Fruit fly (Drosophila melanogaster) whole organism, wandering third instar larva: ENCODE measurements around the gene CG13005.

ENCODE experiments used
- Abd-B ChIP-seq: fragments of >200 bp; optimal IDR thresholded peaks from 2 replicates; lab custom pipeline; 2017; ENCODE audit warnings: missing biosample characterization, missing genetic modification characterization
- CG32264 ChIP-seq: fragments of 200-800 bp; sonication (Bioruptor generic); optimal IDR thresholded peaks from 2 replicates; lab custom pipeline; 2016; ENCODE audit warnings: missing biosample characterization, missing genetic modification characterization
- CG9705 ChIP-seq: fragments of 200-800 bp; sonication (Bioruptor generic); optimal IDR thresholded peaks from 2 replicates; lab custom pipeline; 2018; ENCODE audit warnings: missing biosample characterization, mild to moderate bottlenecking, missing genetic modification characterization
- Dfd ChIP-seq: fragments of >200 bp; optimal IDR thresholded peaks from 2 replicates; lab custom pipeline; 2017; ENCODE audit warnings: missing biosample characterization, missing genetic modification characterization
- Dif ChIP-seq: fragments of 200-275, 200-300 bp; sonication (Bioruptor generic); optimal IDR thresholded peaks from 2 replicates; lab custom pipeline; 2018; ENCODE audit warnings: missing biosample characterization, missing genetic modification characterization; ENCODE audit not compliant: partially characterized antibody
- GATAd ChIP-seq: sonication (Bioruptor generic); optimal IDR thresholded peaks from 2 replicates; lab custom pipeline; 2016; ENCODE audit warnings: missing biosample characterization, missing genetic modification characterization
- HLH106 ChIP-seq: fragments of 200-800 bp; optimal IDR thresholded peaks from 3 replicates; lab custom pipeline; 2019; ENCODE audit warnings: missing biosample characterization, mild to moderate bottlenecking, missing genetic modification characterization, moderate library complexity
- Hnf4 ChIP-seq: fragments of 200-800 bp; sonication (Bioruptor generic); optimal IDR thresholded peaks from 2 replicates; lab custom pipeline; 2016; ENCODE audit warnings: missing biosample characterization, mild to moderate bottlenecking, missing genetic modification characterization
- Hr78 ChIP-seq: fragments of >200 bp; optimal IDR thresholded peaks from 2 replicates; lab custom pipeline; 2017; ENCODE audit warnings: missing biosample characterization, missing genetic modification characterization
- Hr83 ChIP-seq: fragments of 200-300 bp; sonication (Bioruptor generic); optimal IDR thresholded peaks from 2 replicates; lab custom pipeline; 2016; ENCODE audit warnings: missing biosample characterization, mild to moderate bottlenecking, missing genetic modification characterization, moderate library complexity; ENCODE audit not compliant: poor library complexity, severe bottlenecking
- Jra ChIP-seq: sonication (Bioruptor generic); optimal IDR thresholded peaks from 2 replicates; lab custom pipeline; 2016; ENCODE audit warnings: missing biosample characterization, missing genetic modification characterization
- Myc ChIP-seq: fragments of >200 bp; optimal IDR thresholded peaks from 2 replicates; lab custom pipeline; 2017
- N ChIP-seq: fragments of >200 bp; optimal IDR thresholded peaks from 2 replicates; lab custom pipeline; 2018; ENCODE audit warnings: missing biosample characterization, missing external identifiers, missing genetic modification characterization
- OdsH ChIP-seq: fragments of 200-800 bp; sonication (Bioruptor generic); optimal IDR thresholded peaks from 2 replicates; lab custom pipeline; 2016; ENCODE audit warnings: missing biosample characterization, mild to moderate bottlenecking, missing genetic modification characterization
- Rel ChIP-seq, 2 experiments: fragments of 200-800 bp; sonication (Bioruptor generic) in 1 of 2; optimal IDR thresholded peaks; 2 replicates in 1 of 2; 3 replicates in 1 of 2; lab custom pipeline; 2016 to 2019; ENCODE audit warnings: mild to moderate bottlenecking in 2 of 2, missing biosample characterization in 2 of 2, missing genetic modification characterization in 2 of 2, moderate library complexity in 1 of 2
- Sp1 ChIP-seq: fragments of 200-800 bp; sonication (Bioruptor generic); optimal IDR thresholded peaks from 3 replicates; lab custom pipeline; 2019; ENCODE audit warnings: missing biosample characterization, mild to moderate bottlenecking, missing genetic modification characterization, moderate library complexity
- br ChIP-seq: fragments of 200-800 bp; sonication (Bioruptor generic); optimal IDR thresholded peaks from 2 replicates; lab custom pipeline; 2016; ENCODE audit warnings: missing biosample characterization, missing genetic modification characterization
- brk ChIP-seq: fragments of 200-800 bp; sonication (Bioruptor generic); optimal IDR thresholded peaks from 2 replicates; lab custom pipeline; 2016; ENCODE audit warnings: missing biosample characterization, mild to moderate bottlenecking, missing genetic modification characterization
- dmrt93B ChIP-seq: fragments of 200-800 bp; sonication (Bioruptor generic); optimal IDR thresholded peaks from 2 replicates; lab custom pipeline; 2018; ENCODE audit warnings: missing biosample characterization, mild to moderate bottlenecking, missing genetic modification characterization
- dsf ChIP-seq: sonication (Bioruptor generic); optimal IDR thresholded peaks from 2 replicates; lab custom pipeline; 2016; ENCODE audit warnings: missing biosample characterization, missing genetic modification characterization, borderline replicate concordance
- ey ChIP-seq: fragments of 200-800 bp; sonication (Bioruptor generic); optimal IDR thresholded peaks from 2 replicates; lab custom pipeline; 2016; ENCODE audit warnings: missing biosample characterization, missing genetic modification characterization
- foxo ChIP-seq, 2 experiments: fragments of 200-800 bp; sonication (Bioruptor generic); optimal IDR thresholded peaks; 2 replicates in 1 of 2; 3 replicates in 1 of 2; lab custom pipeline; 2016 to 2017; ENCODE audit warnings: missing biosample characterization in 2 of 2, missing genetic modification characterization in 2 of 2
- fru ChIP-seq: fragments of 200-800 bp; sonication (Bioruptor generic); optimal IDR thresholded peaks from 3 replicates; lab custom pipeline; 2016; ENCODE audit warnings: missing biosample characterization, mild to moderate bottlenecking, missing genetic modification characterization
- h ChIP-seq: fragments of 200-800 bp; sonication (Bioruptor generic); optimal IDR thresholded peaks from 3 replicates; lab custom pipeline; 2016; ENCODE audit warnings: missing biosample characterization, mild to moderate bottlenecking, missing genetic modification characterization
- jim ChIP-seq: fragments of 175-275, 200-325 bp; sonication (Bioruptor generic); optimal IDR thresholded peaks from 2 replicates; lab custom pipeline; 2016; ENCODE audit warnings: missing biosample characterization, mild to moderate bottlenecking, missing genetic modification characterization
- lola ChIP-seq: fragments of >200 bp; optimal IDR thresholded peaks from 2 replicates; lab custom pipeline; 2017; ENCODE audit warnings: missing biosample characterization, missing genetic modification characterization
- pan ChIP-seq: fragments of >200 bp; optimal IDR thresholded peaks from 2 replicates; lab custom pipeline; 2017
- psq ChIP-seq: fragments of 200-800 bp; sonication (Bioruptor generic); optimal IDR thresholded peaks from 3 replicates; lab custom pipeline; 2017; ENCODE audit warnings: missing biosample characterization, mild to moderate bottlenecking, missing genetic modification characterization, moderate library complexity
- rgr ChIP-seq: fragments of 200-800 bp; sonication (Bioruptor generic); optimal IDR thresholded peaks from 3 replicates; lab custom pipeline; 2016; ENCODE audit warnings: missing biosample characterization, mild to moderate bottlenecking, missing genetic modification characterization
- sage ChIP-seq: fragments of 200-800 bp; sonication (Bioruptor generic); optimal IDR thresholded peaks from 2 replicates; lab custom pipeline; 2016; ENCODE audit warnings: missing biosample characterization, mild to moderate bottlenecking, missing genetic modification characterization
- woc ChIP-seq: sonication (Bioruptor generic); optimal IDR thresholded peaks from 2 replicates; lab custom pipeline; 2016; ENCODE audit warnings: missing biosample characterization, mild to moderate bottlenecking, missing genetic modification characterization

The CG13005 gene

DNA sequence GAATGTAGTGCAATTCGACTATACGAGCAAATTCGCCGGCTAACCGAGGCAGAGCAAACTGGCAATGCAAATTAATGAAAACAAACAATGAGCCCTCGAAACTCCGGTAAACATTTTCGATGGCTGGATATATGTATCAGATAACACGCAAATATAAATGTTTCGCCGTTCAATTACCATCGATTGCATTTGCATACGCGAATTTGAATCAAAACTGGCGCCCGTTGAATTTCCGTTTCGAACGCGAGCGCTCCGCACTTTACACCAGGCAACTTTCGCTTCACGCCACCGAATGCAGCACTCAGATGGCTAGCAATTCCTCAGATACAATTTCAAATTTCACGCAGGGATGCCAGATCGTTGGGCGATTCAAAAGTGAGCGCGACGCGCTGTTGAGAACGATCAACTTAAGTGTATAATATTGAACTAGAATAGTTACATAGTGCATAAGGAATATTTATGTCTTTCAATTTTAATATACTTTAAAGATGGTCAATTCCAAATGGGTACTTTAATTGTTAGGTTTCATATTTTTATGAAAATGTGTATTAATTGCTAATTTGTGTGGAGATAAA lies 20.2 kb upstream of the CG13005 start, which contains the start of gene if:
if (minus strand) TSS at position 294 of the 575 bp plus-strand sequence.
- TF ChIP-seq lola (GFP tag; lab: Kevin White, UChicago) (no peak), Hr83 (no peak), N (no peak), rgr (GFP tag; lab: Kevin White, UChicago) (no peak), Dif (GFP tag; lab: Kevin White, UChicago) (no peak), psq (GFP tag; lab: Kevin White, UChicago) (no peak), brk (GFP tag; lab: Kevin White, UChicago) (no peak), sage (GFP tag; lab: Kevin White, UChicago) (no peak), h (GFP tag; lab: Kevin White, UChicago) (no peak)

- TF ChIP-seq jim (GFP tag; lab: Kevin White, UChicago) (no peak), Dfd (GFP tag; lab: Kevin White, UChicago) (no peak), rgr (GFP tag; lab: Kevin White, UChicago) (no peak), CG32264 (GFP tag; lab: Kevin White, UChicago) (no peak), h (GFP tag; lab: Kevin White, UChicago) (no peak), Sp1 (GFP tag; lab: Kevin White, UChicago) (no peak), Myc (lab: Kevin White, UChicago) (no peak), HLH106 (no peak), OdsH (no peak)
These were observed 19.7 kb upstream of the CG13005 start, which contains the start of gene mRpL22 for dm6 chrX:16783743-16784142. mRpL22 (plus strand) TSS chrX:16783933.

- TF ChIP-seq jim (GFP tag; lab: Kevin White, UChicago) (no peak), Hr83 (peak; percentile 28), Rel (GFP tag; optimal IDR thresholded peaks at IDR 0.05; lab: Kevin White, UChicago) (no peak), Rel (tag; optimal IDR thresholded peaks at IDR 0.05; lab: Kevin White, UChicago) (no peak), CG9705 (GFP tag; lab: Kevin White, UChicago) (no peak), Jra (GFP tag; lab: Kevin White, UChicago) (no peak), Hnf4 (GFP tag; lab: Kevin White, UChicago) (peak; percentile 24), br (no peak), Abd-B (no peak), HLH106 (no peak)
- TF ChIP-seq, all 38 proteins: peak for 2
These were observed 16.5 kb upstream of the CG13005 start, which contains the start of the genes CG9609 and Sap30 for dm6 chrX:16786860-16787415. CG9609 (minus strand) TSS chrX:16787008. Sap30 (plus strand) TSS chrX:16787283.

- TF ChIP-seq h (GFP tag; lab: Kevin White, UChicago) (no peak), foxo (GFP tag; optimal IDR thresholded peaks at IDR 0.05; lab: Kevin White, UChicago) (peak in 1 of 2 experiments; percentile 18), psq (GFP tag; lab: Kevin White, UChicago) (peak; percentile 63), Myc (lab: Kevin White, UChicago) (peak; percentile 13), HLH106 (peak; percentile 23)
These were observed 16.0 kb upstream of the CG13005 start for dm6 chrX:16787416-16787900.

dm6 chrX:16791058-16791457 lies 12.4 kb upstream of the CG13005 start, which contains the start of gene Rrp45:
Rrp45 (minus strand) TSS chrX:16791266.
- no peak for TF ChIP-seq br
- no peak for TF ChIP-seq Rel (GFP tag; optimal IDR thresholded peaks at IDR 0.05; lab: Kevin White, UChicago)
- no peak for TF ChIP-seq Rel (tag; optimal IDR thresholded peaks at IDR 0.05; lab: Kevin White, UChicago)
- TF ChIP-seq jim (GFP tag; lab: Kevin White, UChicago), result no peak
- TF ChIP-seq rgr (GFP tag; lab: Kevin White, UChicago), result no peak
- no peak for TF ChIP-seq Sp1 (GFP tag; lab: Kevin White, UChicago)
- no peak for TF ChIP-seq CG32264 (GFP tag; lab: Kevin White, UChicago)
- TF ChIP-seq ey (GFP tag; lab: Kevin White, UChicago), result no peak
- no peak for TF ChIP-seq dsf (GFP tag; lab: Kevin White, UChicago)
- no peak for TF ChIP-seq GATAd (GFP tag; lab: Kevin White, UChicago)
- no peak for TF ChIP-seq dmrt93B (GFP tag; lab: Kevin White, UChicago)
- no peak for TF ChIP-seq N
- no peak for TF ChIP-seq OdsH
- no peak for TF ChIP-seq Jra (GFP tag; lab: Kevin White, UChicago)
- peak; percentile 26 for TF ChIP-seq Myc (lab: Kevin White, UChicago)
- no peak for TF ChIP-seq Hr78
- no peak for TF ChIP-seq fru
- TF ChIP-seq pan, result no peak
- peak; percentile 29 for TF ChIP-seq woc (GFP tag; lab: Kevin White, UChicago)
